Worm (Caenorhabditis elegans) whole organism, L4 larva: ENCODE measurements around the gene mai-1.

Source experiments
- arid-1 ChIP-seq: fragments of 200-800 bp; sonication (Bioruptor generic); conservative IDR thresholded peaks from 2 replicates; pipeline ENCODE4 v1.3.6; 2022; ENCODE audit warnings: missing genetic modification reagents, missing genetic modification characterization, missing compliant biosample characterization
- daf-16 ChIP-seq, 3 experiments: sonication (generic microtip); optimal IDR thresholded peaks; 2 replicates each; lab custom pipeline; 2016 to 2017; ENCODE audit warnings: missing genetic modification characterization in 3 of 3, missing genetic modification reagents in 3 of 3, mild to moderate bottlenecking in 2 of 3, missing compliant biosample characterization in 2 of 3, missing biosample characterization in 1 of 3, moderate library complexity in 1 of 3
- egl-27 ChIP-seq: sonication (generic microtip); optimal IDR thresholded peaks from 3 replicates; lab custom pipeline; 2017; ENCODE audit warnings: missing biosample characterization, missing genetic modification reagents, missing genetic modification characterization
- lin-13 ChIP-seq: fragments of 150-350 bp; optimal IDR thresholded peaks from 2 replicates; lab custom pipeline; 2014; ENCODE audit warnings: missing biosample characterization, missing genetic modification reagents, missing genetic modification characterization
- lin-29 ChIP-seq: fragments of 200-800 bp; sonication (Bioruptor generic); IDR thresholded peaks from 2 replicates; pipeline ENCODE4 v1.3.6; 2022; ENCODE audit warnings: missing genetic modification reagents, missing genetic modification characterization, missing compliant biosample characterization
- lir-3 ChIP-seq: sonication (generic microtip); optimal IDR thresholded peaks from 2 replicates; lab custom pipeline; 2016; ENCODE audit warnings: mild to moderate bottlenecking, missing genetic modification characterization, missing compliant biosample characterization
- mdl-1 ChIP-seq, 2 experiments: fragments of 150-350 bp in 1 of 2; sonication (generic microtip) in 1 of 2; optimal IDR thresholded peaks; 2 replicates each; lab custom pipeline; 2014 to 2017; ENCODE audit warnings: missing biosample characterization in 2 of 2, missing genetic modification characterization in 2 of 2
- pha-4 ChIP-seq, 2 experiments: fragments of 150-350 bp in 1 of 2; fragments of 200-800 bp in 1 of 2; sonication (Bioruptor generic) in 1 of 2; IDR thresholded peaks in 1 of 2; optimal IDR thresholded peaks in 1 of 2; 2 replicates each; pipeline versions ENCODE4 v1.3.6 to Lab custom; 2014 to 2022; ENCODE audit warnings: missing genetic modification characterization in 2 of 2, missing genetic modification reagents in 2 of 2, missing biosample characterization in 1 of 2, missing compliant biosample characterization in 1 of 2

DNA sequence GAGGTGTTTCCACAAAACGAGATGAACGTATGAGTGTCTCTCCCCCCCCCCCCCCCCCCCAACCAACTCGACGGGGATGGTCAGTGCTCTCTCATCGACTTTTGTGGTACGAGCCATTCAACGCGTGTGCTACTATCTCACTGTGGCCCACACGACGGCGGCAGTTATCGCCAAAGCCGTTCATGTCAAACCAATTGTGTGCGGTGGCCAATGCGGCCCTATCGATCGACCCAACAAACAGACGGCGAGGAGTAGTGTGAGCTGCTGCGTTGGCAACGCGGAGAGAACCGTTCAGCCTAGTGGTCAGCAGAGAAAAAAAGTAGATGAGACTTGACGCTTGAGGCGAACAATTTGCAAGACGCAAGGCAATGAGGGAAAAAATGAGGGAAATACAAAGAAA, 13.6 kb downstream of the mai-1 start:
- no peak for TF ChIP-seq lir-3 (tag; lab: Kevin White, UChicago)
- no peak for TF ChIP-seq daf-16 (GFP tag; optimal IDR thresholded peaks at IDR 0.05; lab: Kevin White, UChicago)
- peak; percentile 5 for TF ChIP-seq daf-16 (tag; optimal IDR thresholded peaks at IDR 0.05; lab: Kevin White, UChicago)
- no peak for TF ChIP-seq pha-4 (GFP tag; IDR thresholded peaks at IDR 0.05; lab: Robert Waterston, UW)
- TF ChIP-seq pha-4 (tag; optimal IDR thresholded peaks at IDR 0.05; lab: Kevin White, UChicago) = no peak
- TF ChIP-seq egl-27 (tag; lab: Kevin White, UChicago) = no peak
- no peak for TF ChIP-seq arid-1 (GFP tag; lab: Robert Waterston, UW)
- TF ChIP-seq lin-29 (GFP tag; lab: Robert Waterston, UW) = no peak
- TF ChIP-seq mdl-1 (tag; optimal IDR thresholded peaks at IDR 0.05; lab: Kevin White, UChicago) = no peak
- TF ChIP-seq lin-13 (GFP tag; lab: Kevin White, UChicago) = no peak
